Fruit fly (Drosophila melanogaster) whole organism, wandering third instar larva: ENCODE measurements around the gene CG3281.

Experiments
- Abd-B ChIP-seq: fragments of >200 bp; optimal IDR thresholded peaks from 2 replicates; lab custom pipeline; 2017; ENCODE audit warnings: missing biosample characterization, missing genetic modification characterization
- CG32264 ChIP-seq: fragments of 200-800 bp; sonication (Bioruptor generic); optimal IDR thresholded peaks from 2 replicates; lab custom pipeline; 2016; ENCODE audit warnings: missing biosample characterization, missing genetic modification characterization
- CG9705 ChIP-seq: fragments of 200-800 bp; sonication (Bioruptor generic); optimal IDR thresholded peaks from 2 replicates; lab custom pipeline; 2018; ENCODE audit warnings: missing biosample characterization, mild to moderate bottlenecking, missing genetic modification characterization
- Dif ChIP-seq: fragments of 200-275, 200-300 bp; sonication (Bioruptor generic); optimal IDR thresholded peaks from 2 replicates; lab custom pipeline; 2018; ENCODE audit warnings: missing biosample characterization, missing genetic modification characterization; ENCODE audit not compliant: partially characterized antibody
- HLH106 ChIP-seq: fragments of 200-800 bp; optimal IDR thresholded peaks from 3 replicates; lab custom pipeline; 2019; ENCODE audit warnings: missing biosample characterization, mild to moderate bottlenecking, missing genetic modification characterization, moderate library complexity
- Hnf4 ChIP-seq: fragments of 200-800 bp; sonication (Bioruptor generic); optimal IDR thresholded peaks from 2 replicates; lab custom pipeline; 2016; ENCODE audit warnings: missing biosample characterization, mild to moderate bottlenecking, missing genetic modification characterization
- Hr83 ChIP-seq: fragments of 200-300 bp; sonication (Bioruptor generic); optimal IDR thresholded peaks from 2 replicates; lab custom pipeline; 2016; ENCODE audit warnings: missing biosample characterization, mild to moderate bottlenecking, missing genetic modification characterization, moderate library complexity; ENCODE audit not compliant: poor library complexity, severe bottlenecking
- Jra ChIP-seq: sonication (Bioruptor generic); optimal IDR thresholded peaks from 2 replicates; lab custom pipeline; 2016; ENCODE audit warnings: missing biosample characterization, missing genetic modification characterization
- Mio ChIP-seq: sonication (Bioruptor generic); optimal IDR thresholded peaks from 2 replicates; lab custom pipeline; 2016; ENCODE audit warnings: missing biosample characterization, missing genetic modification characterization
- N ChIP-seq: fragments of >200 bp; optimal IDR thresholded peaks from 2 replicates; lab custom pipeline; 2018; ENCODE audit warnings: missing biosample characterization, missing external identifiers, missing genetic modification characterization
- OdsH ChIP-seq: fragments of 200-800 bp; sonication (Bioruptor generic); optimal IDR thresholded peaks from 2 replicates; lab custom pipeline; 2016; ENCODE audit warnings: missing biosample characterization, mild to moderate bottlenecking, missing genetic modification characterization
- Sp1 ChIP-seq: fragments of 200-800 bp; sonication (Bioruptor generic); optimal IDR thresholded peaks from 3 replicates; lab custom pipeline; 2019; ENCODE audit warnings: missing biosample characterization, mild to moderate bottlenecking, missing genetic modification characterization, moderate library complexity
- Vsx2 ChIP-seq: fragments of 200-300, 225-300 bp; sonication (Bioruptor generic); optimal IDR thresholded peaks from 2 replicates; lab custom pipeline; 2018; ENCODE audit warnings: missing biosample characterization, missing genetic modification characterization; ENCODE audit not compliant: partially characterized antibody
- br ChIP-seq: fragments of 200-800 bp; sonication (Bioruptor generic); optimal IDR thresholded peaks from 2 replicates; lab custom pipeline; 2016; ENCODE audit warnings: missing biosample characterization, missing genetic modification characterization
- brk ChIP-seq: fragments of 200-800 bp; sonication (Bioruptor generic); optimal IDR thresholded peaks from 2 replicates; lab custom pipeline; 2016; ENCODE audit warnings: missing biosample characterization, mild to moderate bottlenecking, missing genetic modification characterization
- dmrt93B ChIP-seq: fragments of 200-800 bp; sonication (Bioruptor generic); optimal IDR thresholded peaks from 2 replicates; lab custom pipeline; 2018; ENCODE audit warnings: missing biosample characterization, mild to moderate bottlenecking, missing genetic modification characterization
- dsf ChIP-seq: sonication (Bioruptor generic); optimal IDR thresholded peaks from 2 replicates; lab custom pipeline; 2016; ENCODE audit warnings: missing biosample characterization, missing genetic modification characterization, borderline replicate concordance
- ey ChIP-seq: fragments of 200-800 bp; sonication (Bioruptor generic); optimal IDR thresholded peaks from 2 replicates; lab custom pipeline; 2016; ENCODE audit warnings: missing biosample characterization, missing genetic modification characterization
- foxo ChIP-seq, 2 experiments: fragments of 200-800 bp; sonication (Bioruptor generic); optimal IDR thresholded peaks; 2 replicates in 1 of 2; 3 replicates in 1 of 2; lab custom pipeline; 2016 to 2017; ENCODE audit warnings: missing biosample characterization in 2 of 2, missing genetic modification characterization in 2 of 2
- fru ChIP-seq: fragments of 200-800 bp; sonication (Bioruptor generic); optimal IDR thresholded peaks from 3 replicates; lab custom pipeline; 2016; ENCODE audit warnings: missing biosample characterization, mild to moderate bottlenecking, missing genetic modification characterization
- h ChIP-seq: fragments of 200-800 bp; sonication (Bioruptor generic); optimal IDR thresholded peaks from 3 replicates; lab custom pipeline; 2016; ENCODE audit warnings: missing biosample characterization, mild to moderate bottlenecking, missing genetic modification characterization
- jim ChIP-seq: fragments of 175-275, 200-325 bp; sonication (Bioruptor generic); optimal IDR thresholded peaks from 2 replicates; lab custom pipeline; 2016; ENCODE audit warnings: missing biosample characterization, mild to moderate bottlenecking, missing genetic modification characterization
- pan ChIP-seq: fragments of >200 bp; optimal IDR thresholded peaks from 2 replicates; lab custom pipeline; 2017
- psq ChIP-seq: fragments of 200-800 bp; sonication (Bioruptor generic); optimal IDR thresholded peaks from 3 replicates; lab custom pipeline; 2017; ENCODE audit warnings: missing biosample characterization, mild to moderate bottlenecking, missing genetic modification characterization, moderate library complexity
- rgr ChIP-seq: fragments of 200-800 bp; sonication (Bioruptor generic); optimal IDR thresholded peaks from 3 replicates; lab custom pipeline; 2016; ENCODE audit warnings: missing biosample characterization, mild to moderate bottlenecking, missing genetic modification characterization
- tai ChIP-seq: sonication (Bioruptor generic); optimal IDR thresholded peaks from 2 replicates; lab custom pipeline; 2016; ENCODE audit warnings: missing biosample characterization, missing genetic modification characterization
- usp ChIP-seq: fragments of >200 bp; optimal IDR thresholded peaks from 2 replicates; lab custom pipeline; 2017; ENCODE audit warnings: missing biosample characterization, missing genetic modification characterization
- woc ChIP-seq: sonication (Bioruptor generic); optimal IDR thresholded peaks from 2 replicates; lab custom pipeline; 2016; ENCODE audit warnings: missing biosample characterization, mild to moderate bottlenecking, missing genetic modification characterization

CG3281 gene

dm6 chr3R:11947079-11947869 lies 15.3 kb downstream of the CG3281 start:
- peak; percentile 4 for TF ChIP-seq CG9705 (GFP tag; lab: Kevin White, UChicago)
- no peak for TF ChIP-seq pan (lab: Kevin White, UChicago)
- no peak for TF ChIP-seq Mio (GFP tag; lab: Kevin White, UChicago)
- peak; percentile 71 for TF ChIP-seq fru (GFP tag; lab: Kevin White, UChicago)
- TF ChIP-seq ey (GFP tag; lab: Kevin White, UChicago), result peak; percentile 74
- TF ChIP-seq Hnf4 (GFP tag; lab: Kevin White, UChicago), result peak; percentile 49
- peak; percentile 45 for TF ChIP-seq Sp1 (GFP tag; lab: Kevin White, UChicago)
- no peak for TF ChIP-seq brk (GFP tag; lab: Kevin White, UChicago)
- peak; percentile 52 for TF ChIP-seq dmrt93B (GFP tag; lab: Kevin White, UChicago)
- peak in 1 of 2 experiments; percentile 75 for TF ChIP-seq foxo (GFP tag; optimal IDR thresholded peaks at IDR 0.05; lab: Kevin White, UChicago)
- no peak for TF ChIP-seq Dif (GFP tag; lab: Kevin White, UChicago)
- TF ChIP-seq rgr (GFP tag; lab: Kevin White, UChicago), result peak; percentile 65
- peak; percentile 53 for TF ChIP-seq br (GFP tag; lab: Kevin White, UChicago)
- TF ChIP-seq psq (GFP tag; lab: Kevin White, UChicago), result peak; percentile 68
- TF ChIP-seq HLH106, result peak; percentile 72
- TF ChIP-seq OdsH (GFP tag; lab: Kevin White, UChicago), result peak; percentile 55
- peak; percentile 67 for TF ChIP-seq h
- TF ChIP-seq woc (GFP tag; lab: Kevin White, UChicago), result peak; percentile 47

- TF ChIP-seq HLH106, result no peak
- TF ChIP-seq N (GFP tag; lab: Kevin White, UChicago), result no peak
- TF ChIP-seq OdsH (GFP tag; lab: Kevin White, UChicago), result no peak
- no peak for TF ChIP-seq br (GFP tag; lab: Kevin White, UChicago)
- no peak for TF ChIP-seq Sp1 (GFP tag; lab: Kevin White, UChicago)
- TF ChIP-seq CG32264, result no peak
- TF ChIP-seq jim (GFP tag; lab: Kevin White, UChicago), result no peak
- TF ChIP-seq Abd-B (GFP tag; lab: Kevin White, UChicago), result no peak
- no peak for TF ChIP-seq brk (GFP tag; lab: Kevin White, UChicago)
- TF ChIP-seq foxo (GFP tag; optimal IDR thresholded peaks at IDR 0.05; lab: Kevin White, UChicago), result no peak
- no peak for TF ChIP-seq dsf (GFP tag; lab: Kevin White, UChicago)
- no peak for TF ChIP-seq tai
- TF ChIP-seq Hr83 (GFP tag; lab: Kevin White, UChicago), result no peak
- TF ChIP-seq fru (GFP tag; lab: Kevin White, UChicago), result no peak
- no peak for TF ChIP-seq usp (GFP tag; lab: Kevin White, UChicago)
- TF ChIP-seq Hnf4 (GFP tag; lab: Kevin White, UChicago), result no peak
- no peak for TF ChIP-seq Jra
- TF ChIP-seq Dif (GFP tag; lab: Kevin White, UChicago), result no peak
- TF ChIP-seq rgr (GFP tag; lab: Kevin White, UChicago), result no peak
- no peak for TF ChIP-seq dmrt93B (GFP tag; lab: Kevin White, UChicago)
Measured at dm6 chr3R:11945450-11946317, 16.9 kb downstream of the CG3281 start.

- TF ChIP-seq Vsx2 (GFP tag; lab: Kevin White, UChicago), result peak; percentile 62
- no peak for TF ChIP-seq Mio (GFP tag; lab: Kevin White, UChicago)
- no peak for TF ChIP-seq woc (GFP tag; lab: Kevin White, UChicago)
- TF ChIP-seq N (GFP tag; lab: Kevin White, UChicago), result no peak
- no peak for TF ChIP-seq jim (GFP tag; lab: Kevin White, UChicago)
Measured at dm6 chr3R:11941116-11941515, 21.5 kb downstream of the CG3281 start.
